Worm (Caenorhabditis elegans) whole organism, midembryonic: ENCODE data around the gene phat-8.

Experiments
- cog-1 ChIP-seq: sonication (generic microtip); optimal IDR thresholded peaks from 2 replicates; lab custom pipeline; 2016; ENCODE audit warnings: missing genetic modification characterization, missing compliant biosample characterization
- flt-1 ChIP-seq: fragments of 200-800 bp; sonication (Bioruptor generic); IDR thresholded peaks from 2 replicates; pipeline ENCODE4 v1.3.6; 2022; ENCODE audit warnings: missing genetic modification characterization, missing compliant biosample characterization

DNA sequence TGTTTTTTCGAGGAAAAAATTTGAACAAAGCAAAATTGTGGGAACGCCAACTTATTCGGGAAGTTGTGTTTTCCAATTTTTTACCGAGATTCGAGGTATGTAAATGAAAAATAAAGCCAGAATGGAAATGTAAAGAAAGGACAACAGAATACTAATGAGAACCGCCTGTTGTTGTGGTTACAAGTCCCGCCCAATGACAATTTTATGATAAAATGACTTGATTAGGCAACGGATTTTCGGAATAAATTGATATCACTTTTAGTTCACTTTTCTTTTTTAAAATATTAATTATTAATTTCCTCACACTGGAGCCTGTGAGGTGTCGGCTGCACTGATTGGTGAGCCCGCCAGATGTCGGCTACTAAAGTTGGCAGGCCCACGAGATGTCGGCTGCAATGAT, 39.2 kb upstream of the phat-8 start, which contains the start of gene dct-12:
- TF ChIP-seq cog-1 = no peak
- no peak for TF ChIP-seq flt-1 (GFP tag; lab: Robert Waterston, UW)
